Fruit fly (Drosophila melanogaster) whole organism, embryonic: ENCODE results near the gene Pfdn2.

ENCODE experiments used
- Atf6 ChIP-seq: fragments of 200-800 bp; sonication (Bioruptor generic); IDR thresholded peaks from 2 replicates; pipeline ENCODE4 v1.3.6; 2022; ENCODE audit warnings: missing biosample characterization, missing genetic modification characterization
- CG10267 ChIP-seq: fragments of 200-800 bp; sonication (Bioruptor generic); optimal IDR thresholded peaks from 2 replicates; lab custom pipeline; 2018; ENCODE audit warnings: missing biosample characterization, mild to moderate bottlenecking, missing genetic modification characterization, moderate library complexity
- CG11247 ChIP-seq: fragments of 200-800 bp; sonication (Bioruptor generic); IDR thresholded peaks from 2 replicates; pipeline ENCODE4 v1.3.6; 2022; ENCODE audit warnings: missing biosample characterization, missing genetic modification characterization
- CG12391 ChIP-seq: fragments of 200-800 bp; sonication (Bioruptor generic); optimal IDR thresholded peaks from 3 replicates; lab custom pipeline; 2018; ENCODE audit warnings: missing biosample characterization, mild to moderate bottlenecking, missing genetic modification characterization, moderate library complexity
- CG1529 ChIP-seq: fragments of 200-800 bp; sonication (Bioruptor generic); optimal IDR thresholded peaks from 3 replicates; lab custom pipeline; 2018; ENCODE audit warnings: missing biosample characterization, missing genetic modification characterization
- CG15479 ChIP-seq: fragments of 200-800 bp; sonication (Bioruptor generic); optimal IDR thresholded peaks from 3 replicates; lab custom pipeline; 2019; ENCODE audit warnings: missing biosample characterization, mild to moderate bottlenecking, missing genetic modification characterization, moderate library complexity
- CG15601 ChIP-seq: fragments of 200-800 bp; sonication (Bioruptor generic); optimal IDR thresholded peaks from 3 replicates; lab custom pipeline; 2019; ENCODE audit warnings: missing biosample characterization, mild to moderate bottlenecking, missing genetic modification characterization, moderate library complexity
- CG17912 ChIP-seq: fragments of 200-800 bp; sonication (Bioruptor generic); optimal IDR thresholded peaks from 2 replicates; lab custom pipeline; 2018; ENCODE audit warnings: missing biosample characterization, mild to moderate bottlenecking, missing genetic modification characterization
- CG2199 ChIP-seq: fragments of 200-800 bp; sonication (Bioruptor generic); IDR thresholded peaks from 3 replicates; pipeline ENCODE4 v1.3.6; 2022; ENCODE audit warnings: missing biosample characterization, missing genetic modification characterization
- CG2889 ChIP-seq: fragments of 200-800 bp; sonication (Bioruptor generic); IDR thresholded peaks from 3 replicates; pipeline ENCODE4 v1.3.6; 2022; ENCODE audit warnings: missing biosample characterization, missing genetic modification characterization
- CG31365 ChIP-seq: fragments of 200-800 bp; sonication (Bioruptor generic); optimal IDR thresholded peaks from 2 replicates; lab custom pipeline; 2018; ENCODE audit warnings: missing biosample characterization, mild to moderate bottlenecking, missing genetic modification characterization
- CG34376 ChIP-seq: fragments of 200-800 bp; sonication (Bioruptor generic); optimal IDR thresholded peaks from 2 replicates; lab custom pipeline; 2018; ENCODE audit warnings: missing biosample characterization, mild to moderate bottlenecking, missing genetic modification characterization
- CG3838 ChIP-seq: fragments of 200-800 bp; sonication (Bioruptor generic); optimal IDR thresholded peaks from 3 replicates; lab custom pipeline; 2016; ENCODE audit warnings: missing biosample characterization, missing genetic modification characterization
- CG3995 ChIP-seq: fragments of 200-800 bp; sonication (Bioruptor generic); optimal IDR thresholded peaks from 3 replicates; lab custom pipeline; 2016; ENCODE audit warnings: missing biosample characterization, missing genetic modification characterization
- CG6683 ChIP-seq: fragments of 200-800 bp; sonication (Bioruptor generic); optimal IDR thresholded peaks from 2 replicates; lab custom pipeline; 2017; ENCODE audit warnings: missing biosample characterization, mild to moderate bottlenecking, missing genetic modification characterization, missing genetic modification reagents
- CG6854 ChIP-seq: fragments of 200-800 bp; sonication (Bioruptor generic); optimal IDR thresholded peaks from 3 replicates; lab custom pipeline; 2017; ENCODE audit warnings: missing biosample characterization, mild to moderate bottlenecking, missing genetic modification characterization
- CG8290 ChIP-seq, 3 experiments: fragments of 200-800 bp; sonication (Bioruptor generic); optimal IDR thresholded peaks; 2 replicates each; lab custom pipeline; 2016 to 2019; ENCODE audit warnings: missing biosample characterization in 3 of 3, missing genetic modification characterization in 3 of 3, mild to moderate bottlenecking in 2 of 3, moderate library complexity in 1 of 3
- CHES-1-like ChIP-seq: fragments of 200-800 bp; sonication (Bioruptor generic); optimal IDR thresholded peaks from 2 replicates; lab custom pipeline; 2016; ENCODE audit warnings: missing biosample characterization, missing genetic modification characterization
- Dek ChIP-seq: fragments of 200-800 bp; sonication (Bioruptor generic); optimal IDR thresholded peaks from 3 replicates; lab custom pipeline; 2019; ENCODE audit warnings: missing biosample characterization, mild to moderate bottlenecking, missing genetic modification characterization, moderate library complexity
- Drgx ChIP-seq: fragments of 200-800 bp; sonication (Bioruptor generic); IDR thresholded peaks from 2 replicates; pipeline ENCODE4 v1.3.6; 2022; ENCODE audit warnings: missing biosample characterization, missing genetic modification characterization
- ERR ChIP-seq: fragments of 200-800 bp; sonication (Bioruptor generic); optimal IDR thresholded peaks from 2 replicates; lab custom pipeline; 2016; ENCODE audit warnings: missing biosample characterization, missing genetic modification characterization
- Ets65A ChIP-seq: fragments of 200-800 bp; sonication (Bioruptor generic); peaks from one replicate; lab custom pipeline; 2016; ENCODE audit warnings: missing biosample characterization, missing genetic modification characterization
- Med ChIP-seq: fragments of 200-800 bp; sonication (Bioruptor generic); peaks from one replicate; lab custom pipeline; 2016; ENCODE audit warnings: missing biosample characterization, missing genetic modification characterization, mild to moderate bottlenecking, inconsistent platforms, moderate library complexity
- Neu2 ChIP-seq: fragments of 200-800 bp; sonication (Bioruptor generic); optimal IDR thresholded peaks from 3 replicates; lab custom pipeline; 2016; ENCODE audit warnings: missing biosample characterization, missing genetic modification characterization, borderline replicate concordance
- Sox102F ChIP-seq: fragments of 200-800 bp; sonication (Bioruptor generic); optimal IDR thresholded peaks from 2 replicates; lab custom pipeline; 2018; ENCODE audit warnings: missing biosample characterization, mild to moderate bottlenecking, missing genetic modification characterization, moderate library complexity
- YL-1 ChIP-seq: fragments of 200-800 bp; sonication (Bioruptor generic); optimal IDR thresholded peaks from 3 replicates; lab custom pipeline; 2017; ENCODE audit warnings: missing biosample characterization, mild to moderate bottlenecking, missing genetic modification characterization
- al ChIP-seq: fragments of 200-800 bp; sonication (Bioruptor generic); IDR thresholded peaks from 2 replicates; pipeline ENCODE4 v1.3.6; 2022; ENCODE audit warnings: missing biosample characterization, missing genetic modification characterization
- cato ChIP-seq: fragments of 200-800 bp; sonication (Bioruptor generic); optimal IDR thresholded peaks from 2 replicates; lab custom pipeline; 2016; ENCODE audit warnings: missing biosample characterization, missing genetic modification characterization, borderline replicate concordance
- chinmo ChIP-seq: fragments of 200-800 bp; sonication (Bioruptor generic); IDR thresholded peaks from 4 replicates; pipeline ENCODE4 v1.3.6; 2022; ENCODE audit warnings: missing biosample characterization, missing genetic modification characterization; ENCODE audit not compliant: partially characterized antibody
- croc ChIP-seq: fragments of 200-800 bp; sonication (Bioruptor generic); conservative IDR thresholded peaks from 3 replicates; pipeline ENCODE4 v1.3.6; 2022; ENCODE audit warnings: missing biosample characterization, missing genetic modification characterization
- dmrt11E ChIP-seq: fragments of 200-800 bp; sonication (Bioruptor generic); optimal IDR thresholded peaks from 3 replicates; lab custom pipeline; 2018; ENCODE audit warnings: missing biosample characterization, mild to moderate bottlenecking, missing genetic modification characterization, moderate library complexity
- h ChIP-seq: fragments of >200 bp; optimal IDR thresholded peaks from 2 replicates; lab custom pipeline; 2017
- hb ChIP-seq: fragments of 200-800 bp; sonication (Bioruptor generic); IDR thresholded peaks from 3 replicates; pipeline ENCODE4 v1.3.6; 2022; ENCODE audit warnings: missing biosample characterization, missing genetic modification characterization; ENCODE audit not compliant: partially characterized antibody
- jing ChIP-seq: fragments of 200-800 bp; sonication (Bioruptor generic); optimal IDR thresholded peaks from 2 replicates; lab custom pipeline; 2018; ENCODE audit warnings: missing biosample characterization, mild to moderate bottlenecking, missing genetic modification characterization
- lola ChIP-seq, 3 experiments: fragments of >200 bp in 2 of 3; fragments of 200-800 bp in 1 of 3; sonication (Bioruptor generic) in 1 of 3; optimal IDR thresholded peaks; 2 replicates each; lab custom pipeline; 2017 to 2019; ENCODE audit warnings: missing biosample characterization in 3 of 3, missing genetic modification characterization in 3 of 3, mild to moderate bottlenecking in 1 of 3, moderate library complexity in 1 of 3
- nerfin-2 ChIP-seq: fragments of 200-800 bp; sonication (Bioruptor generic); IDR thresholded peaks from 2 replicates; pipeline ENCODE4 v1.3.6; 2022; ENCODE audit warnings: missing biosample characterization, missing genetic modification characterization; ENCODE audit not compliant: partially characterized antibody
- nmo ChIP-seq: fragments of 200-800 bp; sonication (Bioruptor generic); optimal IDR thresholded peaks from 2 replicates; lab custom pipeline; 2018; ENCODE audit warnings: missing biosample characterization, mild to moderate bottlenecking, missing genetic modification characterization, moderate library complexity
- pros ChIP-seq: fragments of 200-800 bp; sonication (Bioruptor generic); optimal IDR thresholded peaks from 3 replicates; lab custom pipeline; 2019; ENCODE audit warnings: missing biosample characterization, mild to moderate bottlenecking, missing genetic modification characterization, moderate library complexity
- sens-2 ChIP-seq: fragments of 200-800 bp; sonication (Bioruptor generic); IDR thresholded peaks from 2 replicates; pipeline ENCODE4 v1.3.6; 2022; ENCODE audit warnings: missing biosample characterization, missing genetic modification characterization
- stwl ChIP-seq: fragments of 200-800 bp; sonication (Bioruptor generic); optimal IDR thresholded peaks from 3 replicates; lab custom pipeline; 2018; ENCODE audit warnings: missing biosample characterization, mild to moderate bottlenecking, missing genetic modification characterization, moderate library complexity
- trh ChIP-seq: fragments of 200-800 bp; sonication (Bioruptor generic); optimal IDR thresholded peaks from 2 replicates; lab custom pipeline; 2016; ENCODE audit warnings: missing biosample characterization, missing genetic modification characterization
- twi ChIP-seq: fragments of 200-800 bp; optimal IDR thresholded peaks from 2 replicates; lab custom pipeline; 2019; ENCODE audit warnings: missing biosample characterization, mild to moderate bottlenecking, missing genetic modification characterization, moderate library complexity
- unc-4 ChIP-seq: fragments of 200-800 bp; sonication (Bioruptor generic); IDR thresholded peaks from 2 replicates; pipeline ENCODE4 v1.3.6; 2022; ENCODE audit warnings: missing biosample characterization, missing genetic modification characterization; ENCODE audit not compliant: partially characterized antibody
- zen ChIP-seq: fragments of 200-800 bp; sonication (Bioruptor generic); optimal IDR thresholded peaks from 3 replicates; lab custom pipeline; 2018; ENCODE audit warnings: missing biosample characterization, mild to moderate bottlenecking, missing genetic modification characterization, moderate library complexity
- zf30C ChIP-seq: fragments of 200-800 bp; sonication (Bioruptor generic); optimal IDR thresholded peaks from 3 replicates; lab custom pipeline; 2018; ENCODE audit warnings: missing biosample characterization, mild to moderate bottlenecking, missing genetic modification characterization

Gene Pfdn2

DNA sequence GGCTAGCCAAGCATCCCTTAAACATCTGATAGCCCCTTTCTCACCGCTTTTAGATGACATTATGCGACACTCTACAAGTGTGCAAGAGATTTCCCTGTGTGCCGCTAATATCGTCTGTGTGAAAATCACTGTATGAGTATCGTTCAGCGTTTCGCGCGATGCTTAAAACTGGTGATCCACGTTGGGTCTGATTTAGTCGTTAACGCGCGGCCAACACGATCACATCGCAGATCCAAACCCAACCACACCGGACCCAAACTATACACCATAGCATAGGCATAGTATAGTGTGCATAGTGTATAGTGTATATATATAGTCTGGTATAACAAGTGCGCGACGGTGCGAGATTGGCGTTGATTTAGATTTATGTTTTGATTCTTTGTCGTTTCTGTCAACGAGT, 20.3 kb downstream of the Pfdn2 start, which contains the start of gene CG7888 (continued):
- TF ChIP-seq pros (GFP tag; lab: Kevin White, UChicago) (no peak), CG8290 (GFP tag; optimal IDR thresholded peaks at IDR 0.05; lab: Kevin White, UChicago) (no peak), CG8290 (tag; optimal IDR thresholded peaks at IDR 0.05; lab: Kevin White, UChicago) (peak in 1 of 2 experiments; percentile 46), twi (tag; lab: Kevin White, UChicago) (no peak), croc (GFP tag; lab: Robert Waterston, UW) (no peak), nmo (GFP tag; lab: Kevin White, UChicago) (no peak), Sox102F (GFP tag; lab: Kevin White, UChicago) (no peak), zen (no peak), CG34376 (GFP tag; lab: Kevin White, UChicago) (no peak), CG2199 (GFP tag; lab: Robert Waterston, UW) (0 out of 3 replicates have a peak, but pooled peaks have one; percentile 57), CG6683 (GFP tag; lab: Kevin White, UChicago) (no peak), Med (GFP tag; lab: Kevin White, UChicago) (peak; percentile 26), CG3995 (GFP tag; lab: Kevin White, UChicago) (peak; percentile 15), chinmo (GFP tag; lab: Robert Waterston, UW) (0 out of 4 replicates have a peak, but pooled peaks have one; percentile 23), CG17912 (GFP tag; lab: Kevin White, UChicago) (no peak), YL-1 (GFP tag; lab: Kevin White, UChicago) (no peak)

DNA sequence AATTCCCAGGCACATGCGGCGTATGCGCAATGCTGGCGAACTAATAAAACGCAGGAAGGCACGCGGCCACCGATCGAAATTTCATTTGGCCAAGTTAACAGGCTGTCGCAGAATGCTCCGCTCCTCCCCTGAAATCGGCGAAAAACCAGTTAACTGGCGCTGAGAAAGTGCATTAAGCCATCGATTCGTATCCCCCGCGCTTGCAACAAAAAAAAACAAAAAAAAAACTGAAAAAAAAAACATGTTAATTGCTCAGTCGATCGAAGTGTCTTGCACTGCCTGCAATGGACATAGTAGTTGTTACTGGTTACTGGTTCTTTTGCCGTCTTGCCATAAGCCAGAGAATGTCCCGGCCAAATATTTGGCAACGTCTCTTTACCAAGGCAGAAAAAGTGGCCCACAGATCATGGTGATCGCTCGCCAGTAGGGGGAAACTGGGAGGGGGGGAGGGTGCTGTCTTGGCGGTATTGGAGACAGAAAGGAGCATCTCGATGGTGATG, 21.4 kb downstream of the Pfdn2 start:
- no peak for TF ChIP-seq trh (GFP tag; lab: Kevin White, UChicago)
- TF ChIP-seq Drgx (GFP tag; lab: Robert Waterston, UW), result peak; percentile 57; the same call in 1 of the 2 replicates
- no peak for TF ChIP-seq zf30C (GFP tag; lab: Kevin White, UChicago)
- no peak for TF ChIP-seq CG6854
- no peak for TF ChIP-seq CHES-1-like (GFP tag; lab: Kevin White, UChicago)
- TF ChIP-seq dmrt11E (tag; lab: Kevin White, UChicago), result no peak
- no peak for TF ChIP-seq nerfin-2 (GFP tag; lab: Robert Waterston, UW)
- no peak for TF ChIP-seq stwl (tag; lab: Kevin White, UChicago)
- TF ChIP-seq CG3838 (GFP tag; lab: Kevin White, UChicago), result no peak
- no peak for TF ChIP-seq h (lab: Kevin White, UChicago)
- TF ChIP-seq Ets65A (GFP tag; lab: Kevin White, UChicago), result peak; percentile 91
- TF ChIP-seq CG11247 (GFP tag; lab: Robert Waterston, UW), result no peak
- no peak for TF ChIP-seq Sox102F (GFP tag; lab: Kevin White, UChicago)
- no peak for TF ChIP-seq Neu2 (GFP tag; lab: Kevin White, UChicago)
- TF ChIP-seq Atf6, result no peak
- TF ChIP-seq unc-4 (GFP tag; lab: Robert Waterston, UW), result no peak

DNA sequence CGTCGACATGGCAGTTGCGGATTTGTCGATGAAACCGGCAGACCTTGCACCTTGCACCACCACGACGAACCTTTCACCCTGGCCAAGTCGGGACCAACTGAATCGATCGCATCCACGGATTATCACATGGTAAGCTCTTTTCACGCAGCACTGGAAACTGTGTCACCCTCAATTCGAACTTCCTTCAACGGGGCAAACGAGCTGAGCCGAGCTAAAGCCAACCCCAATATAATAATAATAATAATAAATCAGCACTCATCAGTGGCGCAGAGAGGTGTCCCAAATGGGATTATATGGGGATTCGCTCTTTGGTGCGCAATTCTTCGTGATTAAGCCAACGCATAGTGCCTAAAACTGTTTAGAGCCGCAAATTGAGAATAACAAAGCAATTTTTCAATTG, 22.9 kb downstream of the Pfdn2 start, which contains the start of gene CG43693:
CG43693 (minus strand) TSS at position 101 of the 400 bp plus-strand sequence.
- TF ChIP-seq CG1529 (GFP tag; lab: Kevin White, UChicago) (no peak), hb (0 out of 3 replicates have a peak, but pooled peaks have one; percentile 41)
- TF ChIP-seq, all 482 proteins: peak for 1

DNA sequence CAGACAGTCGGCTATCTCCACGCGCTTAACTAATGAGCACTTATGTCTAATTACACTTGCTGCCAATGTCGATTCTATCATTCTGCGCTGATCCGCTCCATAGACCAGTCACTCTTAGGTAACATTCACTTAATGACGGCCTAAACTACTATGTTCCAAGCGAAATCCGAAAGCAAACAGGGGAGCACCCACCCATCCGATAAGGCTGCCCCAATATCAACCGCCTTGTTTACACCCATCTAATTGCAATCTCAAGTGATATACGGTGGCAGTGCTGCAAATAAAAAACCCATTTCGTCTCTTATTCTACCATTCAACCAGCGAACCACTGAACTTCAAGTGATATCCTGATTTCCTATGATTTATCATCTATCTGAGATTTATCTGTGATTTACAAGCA, 24.8 kb downstream of the Pfdn2 start:
- TF ChIP-seq CG12391 (tag; lab: Kevin White, UChicago), result no peak
- TF ChIP-seq sens-2 (GFP tag; lab: Robert Waterston, UW), result no peak
- TF ChIP-seq al (GFP tag; lab: Robert Waterston, UW), result no peak
- TF ChIP-seq zf30C (GFP tag; lab: Kevin White, UChicago), result no peak
- TF ChIP-seq cato (GFP tag; lab: Kevin White, UChicago), result no peak
- no peak for TF ChIP-seq CG15601 (tag; lab: Kevin White, UChicago)
- no peak for TF ChIP-seq CG15479 (GFP tag; lab: Kevin White, UChicago)
- TF ChIP-seq Med (GFP tag; lab: Kevin White, UChicago), result peak; percentile 42
- TF ChIP-seq ERR (GFP tag; lab: Kevin White, UChicago), result no peak
- TF ChIP-seq CG31365, result peak; percentile 51
- no peak for TF ChIP-seq jing (GFP tag; lab: Kevin White, UChicago)
- TF ChIP-seq Dek, result no peak
- no peak for TF ChIP-seq CG2889
- TF ChIP-seq lola (GFP tag; optimal IDR thresholded peaks at IDR 0.05; lab: Kevin White, UChicago), result no peak
- TF ChIP-seq CG10267 (tag; lab: Kevin White, UChicago), result no peak
